Worm (Caenorhabditis elegans): ENCODE data around the gene cut-1.

The cut-1 gene

ce11 chrII:11268822-11269221 lies at the start of gene cut-1:
cut-1 (plus strand) TSS chrII:11269122.
- TF ChIP-seq ztf-23 (GFP tag; IDR thresholded peaks at IDR 0.05) (no peak), ztf-29 (GFP tag; IDR thresholded peaks at IDR 0.05) (no peak)

- TF ChIP-seq med-1 (GFP tag; optimal IDR thresholded peaks at IDR 0.05; ENCODE audit: insufficient read depth): no peak
- no peak for TF ChIP-seq ztf-23 (GFP tag; IDR thresholded peaks at IDR 0.05)
- no peak for TF ChIP-seq tab-1 (GFP tag; IDR thresholded peaks at IDR 0.05)
- no peak for TF ChIP-seq klf-2 (GFP tag; conservative IDR thresholded peaks at IDR 0.05)
- no peak for TF ChIP-seq T22C8.4 (GFP tag; IDR thresholded peaks at IDR 0.05)
- TF ChIP-seq ref-1 (GFP tag; conservative IDR thresholded peaks at IDR 0.05): no peak
- TF ChIP-seq ztf-29 (GFP tag; IDR thresholded peaks at IDR 0.05): no peak
- TF ChIP-seq flt-1 (GFP tag; IDR thresholded peaks at IDR 0.05): no peak
- TF ChIP-seq cog-1 (tag; optimal IDR thresholded peaks at IDR 0.05): no peak
Observed at ce11 chrII:11221771-11222355, 47.1 kb upstream of the cut-1 start, which contains the start of gene plpr-1. plpr-1 (plus strand) TSS chrII:11222305.

ce11 chrII:11224045-11224481 lies 44.9 kb upstream of the cut-1 start:
- TF ChIP-seq ref-1 (GFP tag; conservative IDR thresholded peaks at IDR 0.05): no peak
- TF ChIP-seq flt-1 (GFP tag; IDR thresholded peaks at IDR 0.05): no peak
- TF ChIP-seq ztf-29 (GFP tag; IDR thresholded peaks at IDR 0.05): no peak
- no peak for TF ChIP-seq klf-2 (GFP tag; conservative IDR thresholded peaks at IDR 0.05)
- no peak for TF ChIP-seq cog-1 (tag; optimal IDR thresholded peaks at IDR 0.05)
- TF ChIP-seq tab-1 (GFP tag; IDR thresholded peaks at IDR 0.05): no peak; the same call in 1 of the 2 replicates
- TF ChIP-seq ztf-23 (GFP tag; IDR thresholded peaks at IDR 0.05): no peak
- no peak for TF ChIP-seq T22C8.4 (GFP tag; IDR thresholded peaks at IDR 0.05)
- no peak for TF ChIP-seq med-1 (GFP tag; optimal IDR thresholded peaks at IDR 0.05; ENCODE audit: insufficient read depth)

ce11 chrII:11226379-11226778 lies 42.5 kb upstream of the cut-1 start, which contains the start of gene T06D8.2:
T06D8.2 (plus strand) TSS chrII:11226679.
- TF ChIP-seq cog-1 (tag; optimal IDR thresholded peaks at IDR 0.05) (no peak), med-1 (GFP tag; optimal IDR thresholded peaks at IDR 0.05; ENCODE audit: insufficient read depth) (no peak), T22C8.4 (GFP tag; IDR thresholded peaks at IDR 0.05) (no peak), ref-1 (GFP tag; conservative IDR thresholded peaks at IDR 0.05) (no peak), ztf-23 (GFP tag; IDR thresholded peaks at IDR 0.05) (no peak), klf-2 (GFP tag; conservative IDR thresholded peaks at IDR 0.05) (no peak)

- TF ChIP-seq ztf-29 (GFP tag; IDR thresholded peaks at IDR 0.05) (no peak), cog-1 (tag; optimal IDR thresholded peaks at IDR 0.05) (no peak), ref-1 (GFP tag; conservative IDR thresholded peaks at IDR 0.05) (no peak)
Observed at ce11 chrII:11234751-11235150, 34.2 kb upstream of the cut-1 start, which contains the start of gene cox-15. cox-15 (minus strand) TSS chrII:11234952.

ce11 chrII:11236274-11236673 lies 32.6 kb upstream of the cut-1 start, which contains the start of gene cchl-1:
cchl-1 (minus strand) TSS chrII:11236387.
- no peak for TF ChIP-seq med-1 (GFP tag; optimal IDR thresholded peaks at IDR 0.05; ENCODE audit: insufficient read depth)
- no peak for TF ChIP-seq ztf-29 (GFP tag; IDR thresholded peaks at IDR 0.05)
- TF ChIP-seq ref-1 (GFP tag; conservative IDR thresholded peaks at IDR 0.05): no peak
- TF ChIP-seq tab-1 (GFP tag; IDR thresholded peaks at IDR 0.05): no peak
- no peak for TF ChIP-seq T22C8.4 (GFP tag; IDR thresholded peaks at IDR 0.05)
- TF ChIP-seq cog-1 (tag; optimal IDR thresholded peaks at IDR 0.05): no peak
- TF ChIP-seq flt-1 (GFP tag; IDR thresholded peaks at IDR 0.05): no peak
- TF ChIP-seq ztf-23 (GFP tag; IDR thresholded peaks at IDR 0.05): no peak
- TF ChIP-seq klf-2 (GFP tag; conservative IDR thresholded peaks at IDR 0.05): no peak

- no peak for TF ChIP-seq med-1 (GFP tag; optimal IDR thresholded peaks at IDR 0.05; ENCODE audit: insufficient read depth)
- no peak for TF ChIP-seq tab-1 (GFP tag; IDR thresholded peaks at IDR 0.05)
- no peak for TF ChIP-seq klf-2 (GFP tag; conservative IDR thresholded peaks at IDR 0.05)
- no peak for TF ChIP-seq ref-1 (GFP tag; conservative IDR thresholded peaks at IDR 0.05)
- TF ChIP-seq ztf-23 (GFP tag; IDR thresholded peaks at IDR 0.05): no peak
- TF ChIP-seq cog-1 (tag; optimal IDR thresholded peaks at IDR 0.05): no peak
- no peak for TF ChIP-seq flt-1 (GFP tag; IDR thresholded peaks at IDR 0.05)
- no peak for TF ChIP-seq ztf-29 (GFP tag; IDR thresholded peaks at IDR 0.05)
- no peak for TF ChIP-seq T22C8.4 (GFP tag; IDR thresholded peaks at IDR 0.05)
Observed at ce11 chrII:11237099-11237498, 31.8 kb upstream of the cut-1 start, which contains the start of gene fndc-1. fndc-1 (minus strand) TSS chrII:11237325.

ce11 chrII:11238869-11239647 lies 29.9 kb upstream of the cut-1 start, which contains the start of the genes rpn-9 and T06D8.9:
rpn-9 (minus strand) TSS chrII:11238919.
T06D8.9 (plus strand) TSS chrII:11239597.
- no peak for TF ChIP-seq klf-2 (GFP tag; conservative IDR thresholded peaks at IDR 0.05)
- peak; percentile 80 for TF ChIP-seq cog-1 (tag; optimal IDR thresholded peaks at IDR 0.05)
- 0 out of 2 replicates have a peak, but pooled peaks have one; percentile 4 for TF ChIP-seq flt-1 (GFP tag; IDR thresholded peaks at IDR 0.05)

ce11 chrII:11240214-11240613 lies 28.7 kb upstream of the cut-1 start:
- no peak for TF ChIP-seq ref-1 (GFP tag; conservative IDR thresholded peaks at IDR 0.05)

- TF ChIP-seq klf-2 (GFP tag; conservative IDR thresholded peaks at IDR 0.05) (no peak), T22C8.4 (GFP tag; IDR thresholded peaks at IDR 0.05) (no peak), tab-1 (GFP tag; IDR thresholded peaks at IDR 0.05) (no peak), med-1 (GFP tag; optimal IDR thresholded peaks at IDR 0.05; ENCODE audit: insufficient read depth) (no peak), cog-1 (tag; optimal IDR thresholded peaks at IDR 0.05) (no peak), flt-1 (GFP tag; IDR thresholded peaks at IDR 0.05) (no peak), ztf-23 (GFP tag; IDR thresholded peaks at IDR 0.05) (no peak), ztf-29 (GFP tag; IDR thresholded peaks at IDR 0.05) (no peak), ref-1 (GFP tag; conservative IDR thresholded peaks at IDR 0.05) (no peak)
Observed at ce11 chrII:11240963-11241362, 28.0 kb upstream of the cut-1 start.

All from whole organism, midembryonic.